Fruit fly (Drosophila melanogaster) whole organism, wandering third instar larva: ENCODE results near the gene gl.

Experiments used
- Abd-B ChIP-seq: fragments of >200 bp; optimal IDR thresholded peaks from 2 replicates; lab custom pipeline; 2017; ENCODE audit warnings: missing biosample characterization, missing genetic modification characterization
- Sp1 ChIP-seq: fragments of 200-800 bp; sonication (Bioruptor generic); optimal IDR thresholded peaks from 3 replicates; lab custom pipeline; 2019; ENCODE audit warnings: missing biosample characterization, mild to moderate bottlenecking, missing genetic modification characterization, moderate library complexity
- h ChIP-seq: fragments of 200-800 bp; sonication (Bioruptor generic); optimal IDR thresholded peaks from 3 replicates; lab custom pipeline; 2016; ENCODE audit warnings: missing biosample characterization, mild to moderate bottlenecking, missing genetic modification characterization

- TF ChIP-seq Sp1 (no peak), Abd-B (GFP tag; lab: Kevin White, UChicago) (no peak), h (GFP tag; lab: Kevin White, UChicago) (no peak)
These were observed 22.3 kb upstream of the gl start for dm6 chr3R:18394876-18395275.
